Fruit fly (Drosophila melanogaster) whole organism, embryonic: ENCODE results near the gene CCDC53.

Experiments
- Aef1 ChIP-seq: fragments of 200-800 bp; sonication (Bioruptor generic); IDR thresholded peaks from 3 replicates; pipeline ENCODE4 v1.3.6; 2022; ENCODE audit warnings: missing biosample characterization, missing genetic modification characterization
- B-H2 ChIP-seq: fragments of 200-800 bp; sonication (Bioruptor generic); optimal IDR thresholded peaks from 2 replicates; lab custom pipeline; 2018; ENCODE audit warnings: missing biosample characterization, mild to moderate bottlenecking, missing genetic modification characterization
- CG10321 ChIP-seq: fragments of 200-800 bp; sonication (Bioruptor generic); IDR thresholded peaks from 2 replicates; pipeline ENCODE4 v1.3.6; 2022; ENCODE audit warnings: missing biosample characterization, missing genetic modification characterization
- CG11560 ChIP-seq: fragments of 200-800 bp; sonication (Bioruptor generic); IDR thresholded peaks from 3 replicates; pipeline ENCODE4 v1.3.6; 2022; ENCODE audit warnings: missing biosample characterization, missing genetic modification characterization
- CG14014 ChIP-seq: fragments of 200-800 bp; sonication (Bioruptor generic); IDR thresholded peaks from 2 replicates; pipeline ENCODE4 v1.3.6; 2022; ENCODE audit warnings: missing biosample characterization, missing genetic modification characterization
- CG14710 ChIP-seq: fragments of 200-800 bp; sonication (Bioruptor generic); optimal IDR thresholded peaks from 3 replicates; lab custom pipeline; 2019; ENCODE audit warnings: missing biosample characterization, mild to moderate bottlenecking, missing genetic modification characterization, moderate library complexity
- CG1602 ChIP-seq: fragments of 200-800 bp; sonication (Bioruptor generic); optimal IDR thresholded peaks from 3 replicates; lab custom pipeline; 2016; ENCODE audit warnings: missing biosample characterization, missing genetic modification characterization
- CG17385 ChIP-seq: fragments of 200-800 bp; sonication (Bioruptor generic); optimal IDR thresholded peaks from 3 replicates; lab custom pipeline; 2018; ENCODE audit warnings: missing biosample characterization, mild to moderate bottlenecking, missing genetic modification characterization
- CG2116 ChIP-seq: fragments of 200-800 bp; sonication (Bioruptor generic); optimal IDR thresholded peaks from 3 replicates; lab custom pipeline; 2018; ENCODE audit warnings: missing biosample characterization, mild to moderate bottlenecking, missing genetic modification characterization
- CG3065 ChIP-seq: fragments of 200-800 bp; sonication (Bioruptor generic); optimal IDR thresholded peaks from 2 replicates; lab custom pipeline; 2016; ENCODE audit warnings: missing biosample characterization, missing genetic modification characterization
- CG31365 ChIP-seq: fragments of 200-800 bp; sonication (Bioruptor generic); optimal IDR thresholded peaks from 2 replicates; lab custom pipeline; 2018; ENCODE audit warnings: missing biosample characterization, mild to moderate bottlenecking, missing genetic modification characterization
- CG34422 ChIP-seq: fragments of 200-800 bp; sonication (Bioruptor generic); IDR thresholded peaks from 3 replicates; pipeline ENCODE4 v1.3.6; 2022; ENCODE audit warnings: missing biosample characterization, missing genetic modification characterization
- CG4282 ChIP-seq: fragments of 200-800 bp; sonication (Bioruptor generic); optimal IDR thresholded peaks from 2 replicates; lab custom pipeline; 2016; ENCODE audit warnings: missing biosample characterization, missing genetic modification characterization
- CG4707 ChIP-seq: fragments of 200-800 bp; sonication (Bioruptor generic); optimal IDR thresholded peaks from 2 replicates; lab custom pipeline; 2018; ENCODE audit warnings: missing biosample characterization, mild to moderate bottlenecking, missing genetic modification characterization, moderate library complexity
- CG6689 ChIP-seq: fragments of 200-800 bp; sonication (Bioruptor generic); IDR thresholded peaks from 2 replicates; pipeline ENCODE4 v1.3.6; 2022; ENCODE audit warnings: missing biosample characterization, missing genetic modification characterization
- CG6813 ChIP-seq: fragments of 200-800 bp; sonication (Bioruptor generic); optimal IDR thresholded peaks from 2 replicates; lab custom pipeline; 2017; ENCODE audit warnings: missing biosample characterization, missing genetic modification characterization, mild to moderate bottlenecking, moderate library complexity, missing genetic modification reagents
- CG7556 ChIP-seq: fragments of 200-800 bp; sonication (Bioruptor generic); optimal IDR thresholded peaks from 2 replicates; lab custom pipeline; 2017; ENCODE audit warnings: missing biosample characterization, mild to moderate bottlenecking, missing genetic modification characterization
- CG8290 ChIP-seq, 3 experiments: fragments of 200-800 bp; sonication (Bioruptor generic); optimal IDR thresholded peaks; 2 replicates each; lab custom pipeline; 2016 to 2019; ENCODE audit warnings: missing biosample characterization in 3 of 3, missing genetic modification characterization in 3 of 3, mild to moderate bottlenecking in 2 of 3, moderate library complexity in 1 of 3
- CG8478 ChIP-seq: fragments of >200 bp; optimal IDR thresholded peaks from 2 replicates; lab custom pipeline; 2018
- CG9932 ChIP-seq: fragments of 200-800 bp; sonication (Bioruptor generic); IDR thresholded peaks from 2 replicates; pipeline ENCODE4 v1.3.6; 2022; ENCODE audit warnings: missing biosample characterization, missing genetic modification characterization
- Chrac-16 ChIP-seq: fragments of 200-800 bp; sonication (Bioruptor generic); optimal IDR thresholded peaks from 3 replicates; lab custom pipeline; 2016; ENCODE audit warnings: missing biosample characterization, missing genetic modification characterization
- CrebB ChIP-seq: fragments of 200-800 bp; sonication (Bioruptor generic); optimal IDR thresholded peaks from 3 replicates; lab custom pipeline; 2018; ENCODE audit warnings: missing biosample characterization, mild to moderate bottlenecking, missing genetic modification characterization
- D ChIP-seq, 2 experiments: fragments of 200-800 bp in 1 of 2; fragments of >200 bp in 1 of 2; sonication (Bioruptor generic) in 1 of 2; optimal IDR thresholded peaks; 2 replicates in 1 of 2; 3 replicates in 1 of 2; lab custom pipeline; 2017; ENCODE audit warnings: mild to moderate bottlenecking in 1 of 2, missing biosample characterization in 1 of 2, missing genetic modification characterization in 1 of 2, missing genetic modification reagents in 1 of 2
- D19A ChIP-seq: fragments of 200-800 bp; optimal IDR thresholded peaks from 3 replicates; lab custom pipeline; 2019; ENCODE audit warnings: missing biosample characterization, mild to moderate bottlenecking, missing genetic modification characterization, moderate library complexity
- Elba2 ChIP-seq: fragments of 200-800 bp; sonication (Bioruptor generic); optimal IDR thresholded peaks from 3 replicates; lab custom pipeline; 2016; ENCODE audit warnings: missing biosample characterization, missing genetic modification characterization
- Oaz ChIP-seq: fragments of 200-800 bp; sonication (Bioruptor generic); IDR thresholded peaks from 2 replicates; pipeline ENCODE4 v1.3.6; 2022; ENCODE audit warnings: missing biosample characterization, missing genetic modification characterization
- Opbp ChIP-seq: fragments of 200-800 bp; sonication (Bioruptor generic); IDR thresholded peaks from 3 replicates; pipeline ENCODE4 v1.3.6; 2022; ENCODE audit warnings: missing biosample characterization, missing genetic modification characterization; ENCODE audit not compliant: partially characterized antibody
- Scr ChIP-seq: fragments of 200-800 bp; sonication (Bioruptor generic); IDR thresholded peaks from 2 replicates; pipeline ENCODE4 v1.3.6; 2022; ENCODE audit warnings: missing biosample characterization, missing genetic modification characterization; ENCODE audit not compliant: partially characterized antibody
- Taf1 ChIP-seq: fragments of 200-800 bp; sonication (Bioruptor generic); IDR thresholded peaks from 2 replicates; pipeline ENCODE4 v1.3.6; 2022; ENCODE audit warnings: missing biosample characterization, missing genetic modification characterization
- Usf ChIP-seq: fragments of 200-800 bp; sonication (Bioruptor generic); optimal IDR thresholded peaks from 2 replicates; lab custom pipeline; 2017; ENCODE audit warnings: missing genotype, missing biosample characterization, missing genetic modification characterization
- al ChIP-seq: fragments of 200-800 bp; sonication (Bioruptor generic); IDR thresholded peaks from 2 replicates; pipeline ENCODE4 v1.3.6; 2022; ENCODE audit warnings: missing biosample characterization, missing genetic modification characterization
- aop ChIP-seq: fragments of 200-800 bp; sonication (Bioruptor generic); IDR thresholded peaks from 2 replicates; pipeline ENCODE4 v1.3.6; 2022; ENCODE audit warnings: missing biosample characterization, missing genetic modification characterization
- ci ChIP-seq: fragments of 200-800 bp; sonication (Bioruptor generic); IDR thresholded peaks from 3 replicates; pipeline ENCODE4 v1.3.6; 2022; ENCODE audit warnings: missing biosample characterization, missing genetic modification characterization
- gem ChIP-seq: fragments of 200-800 bp; sonication (Bioruptor generic); optimal IDR thresholded peaks from 2 replicates; lab custom pipeline; 2019; ENCODE audit warnings: missing biosample characterization, mild to moderate bottlenecking, missing genetic modification characterization, moderate library complexity
- hb ChIP-seq: fragments of 200-800 bp; sonication (Bioruptor generic); IDR thresholded peaks from 3 replicates; pipeline ENCODE4 v1.3.6; 2022; ENCODE audit warnings: missing biosample characterization, missing genetic modification characterization; ENCODE audit not compliant: partially characterized antibody
- insv ChIP-seq, 2 experiments: fragments of 200-800 bp; sonication (Bioruptor generic); optimal IDR thresholded peaks; 3 replicates each; lab custom pipeline; 2016 to 2018; ENCODE audit warnings: missing biosample characterization in 2 of 2, missing genetic modification characterization in 2 of 2
- luna ChIP-seq: fragments of 200-800 bp; sonication (Bioruptor generic); optimal IDR thresholded peaks from 2 replicates; lab custom pipeline; 2016; ENCODE audit warnings: missing biosample characterization, missing genetic modification characterization
- maf-S ChIP-seq: fragments of 200-800 bp; sonication (Bioruptor generic); optimal IDR thresholded peaks from 2 replicates; lab custom pipeline; 2016; ENCODE audit warnings: missing biosample characterization, missing genetic modification characterization
- nerfin-2 ChIP-seq: fragments of 200-800 bp; sonication (Bioruptor generic); IDR thresholded peaks from 2 replicates; pipeline ENCODE4 v1.3.6; 2022; ENCODE audit warnings: missing biosample characterization, missing genetic modification characterization; ENCODE audit not compliant: partially characterized antibody
- otp ChIP-seq: fragments of 200-800 bp; sonication (Bioruptor generic); IDR thresholded peaks from 3 replicates; pipeline ENCODE4, ENCODE4 v1.3.6; 2022; ENCODE audit warnings: missing biosample characterization, missing genetic modification characterization
- pfk ChIP-seq: fragments of 200-800 bp; sonication (Bioruptor generic); optimal IDR thresholded peaks from 2 replicates; lab custom pipeline; 2018; ENCODE audit warnings: missing biosample characterization, mild to moderate bottlenecking, missing genetic modification characterization, moderate library complexity
- salm ChIP-seq: fragments of 200-800 bp; sonication (Bioruptor generic); optimal IDR thresholded peaks from 2 replicates; lab custom pipeline; 2018; ENCODE audit warnings: missing biosample characterization, mild to moderate bottlenecking, missing genetic modification characterization
- scrt ChIP-seq: fragments of 200-800 bp; sonication (Bioruptor generic); optimal IDR thresholded peaks from 2 replicates; lab custom pipeline; 2018; ENCODE audit warnings: missing biosample characterization, mild to moderate bottlenecking, missing genetic modification characterization, moderate library complexity
- ssp ChIP-seq: fragments of 200-800 bp; sonication (Bioruptor generic); IDR thresholded peaks from 2 replicates; pipeline ENCODE4 v1.3.6; 2022; ENCODE audit warnings: missing biosample characterization, missing genetic modification characterization
- stwl ChIP-seq: fragments of 200-800 bp; sonication (Bioruptor generic); optimal IDR thresholded peaks from 3 replicates; lab custom pipeline; 2018; ENCODE audit warnings: missing biosample characterization, mild to moderate bottlenecking, missing genetic modification characterization, moderate library complexity
- toy ChIP-seq: fragments of 200-800 bp; sonication (Bioruptor generic); IDR thresholded peaks from 2 replicates; pipeline ENCODE4 v1.3.6; 2022; ENCODE audit warnings: missing biosample characterization, missing genetic modification characterization
- tup ChIP-seq: fragments of 200-800 bp; sonication (Bioruptor generic); optimal IDR thresholded peaks from 2 replicates; lab custom pipeline; 2016; ENCODE audit warnings: missing biosample characterization, mild to moderate bottlenecking, missing genetic modification characterization, moderate library complexity
- zfh1 ChIP-seq: fragments of 200-800 bp; sonication (Bioruptor generic); IDR thresholded peaks from 3 replicates; pipeline ENCODE4 v1.3.6; 2022; ENCODE audit warnings: missing biosample characterization, missing genetic modification characterization

The CCDC53 gene

dm6 chr2L:8071112-8071976 is 30.4 kb downstream of the CCDC53 start, which contains the start of gene poe (continued):
- TF ChIP-seq stwl (tag; lab: Kevin White, UChicago) (peak; percentile 65), insv (GFP tag; optimal IDR thresholded peaks at IDR 0.05; lab: Kevin White, UChicago) (no peak), Oaz (GFP tag; lab: Robert Waterston, UW) (no peak), CG4707 (GFP tag; lab: Kevin White, UChicago) (peak; percentile 29), CG8478 (lab: Kevin White, UChicago) (no peak), tup (GFP tag; lab: Kevin White, UChicago) (no peak), CG4282 (GFP tag; lab: Kevin White, UChicago) (no peak), scrt (no peak), B-H2 (GFP tag; lab: Kevin White, UChicago) (no peak), Chrac-16 (GFP tag; lab: Kevin White, UChicago) (no peak), D (optimal IDR thresholded peaks at IDR 0.05; lab: Kevin White, UChicago) (no peak), D (GFP tag; optimal IDR thresholded peaks at IDR 0.05; lab: Kevin White, UChicago) (no peak), CG2116 (peak; percentile 44), CG14014 (GFP tag; lab: Robert Waterston, UW) (0 out of 2 replicates have a peak, but pooled peaks have one; percentile 7), maf-S (GFP tag; lab: Kevin White, UChicago) (no peak), Taf1 (GFP tag; lab: Robert Waterston, UW) (0 out of 2 replicates have a peak, but pooled peaks have one; percentile 21), CG8290 (GFP tag; optimal IDR thresholded peaks at IDR 0.05; lab: Kevin White, UChicago) (no peak), CG8290 (tag; optimal IDR thresholded peaks at IDR 0.05; lab: Kevin White, UChicago) (no peak), salm (no peak), al (GFP tag; lab: Robert Waterston, UW) (no peak), ssp (peak; percentile 48; the same call in 1 of the 2 replicates), zfh1 (GFP tag; lab: Robert Waterston, UW) (peak; percentile 41; the same call in 2 of the 3 replicates), gem (tag; lab: Kevin White, UChicago) (no peak), aop (no peak), pfk (GFP tag; lab: Kevin White, UChicago) (no peak), CG17385 (GFP tag; lab: Kevin White, UChicago) (no peak), CG7556 (GFP tag; lab: Kevin White, UChicago) (no peak), otp (GFP tag; lab: Robert Waterston, UW) (no peak), CG34422 (no peak; the same call in 2 of the 3 replicates), Usf (no peak), D19A (no peak), CrebB (peak; percentile 63), CG10321 (GFP tag; lab: Robert Waterston, UW) (no peak), Opbp (GFP tag; lab: Robert Waterston, UW) (peak; percentile 6; the same call in 1 of the 3 replicates), CG1602 (GFP tag; lab: Kevin White, UChicago) (peak; percentile 38), CG9932 (GFP tag; lab: Robert Waterston, UW) (peak; percentile 53), Aef1 (GFP tag; lab: Robert Waterston, UW) (peak; percentile 39; the same call in 1 of the 3 replicates), nerfin-2 (GFP tag; lab: Robert Waterston, UW) (no peak), CG14710 (tag; lab: Kevin White, UChicago) (peak; percentile 96), CG3065 (no peak), CG6813 (peak; percentile 36), toy (GFP tag; lab: Robert Waterston, UW) (no peak), CG31365 (no peak), CG11560 (tag; lab: Robert Waterston, UW) (no peak), luna (GFP tag; lab: Kevin White, UChicago) (no peak), ci (GFP tag; lab: Robert Waterston, UW) (peak; percentile 56; the same call in 1 of the 3 replicates), Elba2 (GFP tag; lab: Kevin White, UChicago) (no peak), hb (GFP tag; lab: Robert Waterston, UW) (no peak), Scr (GFP tag; lab: Robert Waterston, UW) (no peak), CG6689 (peak; percentile 74)
